Fruit fly (Drosophila melanogaster) Kc167 (cell line): ENCODE data around the gene Prp31.

Experiments
- Myc ChIP-seq: fragments of >200 bp; optimal IDR thresholded peaks from 2 replicates; lab custom pipeline; 2017; ENCODE audit warnings: missing external identifiers
- insv ChIP-seq: fragments of >200 bp; optimal IDR thresholded peaks from 3 replicates; lab custom pipeline; 2018; ENCODE audit warnings: missing external identifiers
- psq ChIP-seq: fragments of >200 bp; optimal IDR thresholded peaks from 2 replicates; lab custom pipeline; 2017; ENCODE audit warnings: missing external identifiers
- ttk ChIP-seq: sonication (Bioruptor generic); optimal IDR thresholded peaks from 2 replicates; lab custom pipeline; 2017; ENCODE audit warnings: missing external identifiers

- no peak for TF ChIP-seq psq (lab: Kevin White, UChicago)
- no peak for TF ChIP-seq Myc (lab: Kevin White, UChicago)
- no peak for TF ChIP-seq insv
- TF ChIP-seq ttk (lab: Kevin White, UChicago), result no peak
Measured at dm6 chr3L:15196189-15196588, 37.3 kb downstream of the Prp31 start.
